Worm (Caenorhabditis elegans): ENCODE results near the gene K02A6.3.

ce11 chrX:8201210-8201609, 30.5 kb downstream of the K02A6.3 start:
- TF ChIP-seq dox-1 (GFP tag; IDR thresholded peaks at IDR 0.05) (no peak), lin-26 (GFP tag; IDR thresholded peaks at IDR 0.05) (no peak), snpc-4 (GFP tag; optimal IDR thresholded peaks at IDR 0.05) (no peak), snpc-4 (tag; optimal IDR thresholded peaks at IDR 0.05) (no peak), B0261.1 (tag; optimal IDR thresholded peaks at IDR 0.05) (no peak), tlf-1 (GFP tag; optimal IDR thresholded peaks at IDR 0.05) (no peak), let-526 (GFP tag; IDR thresholded peaks at IDR 0.05) (no peak)

Measured in whole organism, young adult.